Fruit fly (Drosophila melanogaster): ENCODE results near the gene tkv.

Gene tkv

dm6 chr2L:5298978-5299627 lies 27.9 kb upstream of the tkv start:
- TF ChIP-seq psq (optimal IDR thresholded peaks at IDR 0.05) (no peak), EcR (GFP tag; optimal IDR thresholded peaks at IDR 0.05) (peak in 1 of 2 experiments; percentile 75), CG8478 (optimal IDR thresholded peaks at IDR 0.05) (peak; percentile 32)

DNA sequence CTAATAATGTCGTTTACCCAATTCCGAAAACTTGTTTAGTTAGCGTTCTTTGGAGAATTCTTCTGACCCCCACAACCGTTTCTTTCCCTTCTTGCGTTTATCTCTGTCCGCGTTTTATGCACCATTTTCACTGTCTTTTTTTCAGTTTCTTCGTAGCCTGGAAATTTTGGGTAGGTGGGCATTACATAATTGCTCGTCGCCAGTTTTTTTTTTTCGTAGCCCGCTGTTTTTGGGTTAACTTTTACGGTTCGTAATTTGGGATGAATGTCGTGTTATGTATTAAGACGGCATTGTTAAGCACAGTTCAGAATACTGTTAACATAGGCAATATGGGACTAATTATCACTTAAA lies 26.8 kb upstream of the tkv start:
- TF ChIP-seq usp (GFP tag; optimal IDR thresholded peaks at IDR 0.05) (no peak), Dll (optimal IDR thresholded peaks at IDR 0.05) (no peak), CG8478 (optimal IDR thresholded peaks at IDR 0.05) (no peak), pan (optimal IDR thresholded peaks at IDR 0.05) (no peak), psq (optimal IDR thresholded peaks at IDR 0.05) (no peak), EcR (GFP tag; optimal IDR thresholded peaks at IDR 0.05) (no peak)

DNA sequence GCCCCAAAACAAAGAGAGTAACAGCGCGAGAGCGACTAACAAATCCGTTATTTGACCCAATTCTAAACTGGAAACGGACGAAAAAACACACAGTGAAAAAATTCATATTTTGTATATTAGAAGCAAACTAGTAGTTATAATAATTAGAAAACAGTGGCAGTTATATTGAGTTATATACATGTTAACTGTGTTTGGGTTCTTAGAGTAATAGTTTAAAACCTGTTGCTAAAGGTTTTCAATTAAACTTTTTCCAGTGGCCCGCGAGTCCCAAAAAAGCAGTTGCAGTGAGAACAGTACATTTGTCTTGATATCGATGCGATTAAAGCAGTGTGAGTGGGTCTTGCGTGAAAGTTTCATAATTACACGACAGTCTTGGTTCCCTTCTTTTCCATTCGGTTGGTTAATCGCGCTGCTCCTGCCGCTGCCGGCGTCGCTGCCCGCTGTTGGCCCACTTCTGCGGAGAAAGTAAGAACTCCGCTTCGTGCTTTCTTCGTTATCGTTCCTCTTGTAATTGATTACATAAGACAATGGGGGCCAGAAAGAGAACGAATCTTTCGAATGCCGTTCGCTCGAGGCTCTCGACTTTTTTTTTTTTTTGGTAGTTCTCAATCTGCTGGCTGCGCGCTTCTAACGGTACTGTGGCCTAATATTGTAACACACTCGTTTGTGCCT lies 26.2 kb upstream of the tkv start:
- TF ChIP-seq pan (optimal IDR thresholded peaks at IDR 0.05) (no peak), CG8478 (optimal IDR thresholded peaks at IDR 0.05) (no peak), EcR (GFP tag; optimal IDR thresholded peaks at IDR 0.05) (no peak), usp (GFP tag; optimal IDR thresholded peaks at IDR 0.05) (no peak), Dll (optimal IDR thresholded peaks at IDR 0.05) (no peak)

DNA sequence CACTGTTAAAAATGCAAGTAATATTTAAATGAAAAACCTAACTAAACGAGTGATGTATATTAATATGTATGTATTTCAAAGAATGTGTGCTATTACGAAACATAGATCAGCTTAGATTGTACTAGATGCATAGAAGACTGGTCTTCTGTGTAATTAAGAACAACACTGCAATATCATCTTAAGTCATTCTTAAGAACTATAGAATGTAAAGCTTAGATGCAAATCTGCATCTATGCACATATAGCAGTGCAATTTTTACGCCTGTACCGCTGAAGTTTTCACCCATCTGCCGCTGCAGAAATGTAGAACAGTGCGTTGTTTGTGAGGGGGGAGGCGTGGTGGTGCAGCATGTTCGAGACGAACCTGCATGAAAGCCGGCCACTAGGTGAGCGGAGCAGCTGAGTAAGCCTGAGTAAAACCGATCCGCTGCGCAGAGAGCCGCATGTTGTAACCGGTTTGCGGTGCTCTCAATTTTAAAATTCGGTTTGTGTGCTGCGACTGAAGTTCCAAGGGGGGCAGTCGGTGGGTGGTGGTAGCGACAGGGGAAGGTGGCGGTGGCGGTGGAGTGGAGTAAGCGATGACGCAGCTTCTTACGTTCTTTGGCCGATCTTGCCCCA lies 25.6 kb upstream of the tkv start:
- TF ChIP-seq psq (optimal IDR thresholded peaks at IDR 0.05) (no peak), Dll (optimal IDR thresholded peaks at IDR 0.05) (peak; percentile 82), EcR (GFP tag; optimal IDR thresholded peaks at IDR 0.05) (peak in 1 of 2 experiments; percentile 25), CG8478 (optimal IDR thresholded peaks at IDR 0.05) (no peak), usp (GFP tag; optimal IDR thresholded peaks at IDR 0.05) (no peak), pan (optimal IDR thresholded peaks at IDR 0.05) (no peak)

DNA sequence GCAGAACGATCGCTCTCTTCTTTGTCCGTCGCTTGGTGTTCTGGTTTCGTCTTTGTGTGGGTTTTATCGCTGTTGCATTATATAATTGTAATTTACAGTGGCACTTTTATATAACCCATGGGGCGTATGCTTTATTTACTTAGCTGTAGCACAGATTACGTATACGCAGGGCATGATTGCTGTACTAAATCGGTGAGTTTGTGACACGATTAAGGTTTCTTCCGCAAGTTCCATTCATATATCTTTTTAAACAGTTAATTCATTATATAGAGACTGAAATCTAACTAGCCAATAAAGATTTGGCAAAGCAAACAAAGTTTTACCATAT lies 24.0 kb upstream of the tkv start:
- TF ChIP-seq psq (optimal IDR thresholded peaks at IDR 0.05) (no peak), Dll (optimal IDR thresholded peaks at IDR 0.05) (no peak), CG8478 (optimal IDR thresholded peaks at IDR 0.05) (no peak), usp (GFP tag; optimal IDR thresholded peaks at IDR 0.05) (no peak), EcR (GFP tag; optimal IDR thresholded peaks at IDR 0.05) (no peak), pan (optimal IDR thresholded peaks at IDR 0.05) (no peak)

DNA sequence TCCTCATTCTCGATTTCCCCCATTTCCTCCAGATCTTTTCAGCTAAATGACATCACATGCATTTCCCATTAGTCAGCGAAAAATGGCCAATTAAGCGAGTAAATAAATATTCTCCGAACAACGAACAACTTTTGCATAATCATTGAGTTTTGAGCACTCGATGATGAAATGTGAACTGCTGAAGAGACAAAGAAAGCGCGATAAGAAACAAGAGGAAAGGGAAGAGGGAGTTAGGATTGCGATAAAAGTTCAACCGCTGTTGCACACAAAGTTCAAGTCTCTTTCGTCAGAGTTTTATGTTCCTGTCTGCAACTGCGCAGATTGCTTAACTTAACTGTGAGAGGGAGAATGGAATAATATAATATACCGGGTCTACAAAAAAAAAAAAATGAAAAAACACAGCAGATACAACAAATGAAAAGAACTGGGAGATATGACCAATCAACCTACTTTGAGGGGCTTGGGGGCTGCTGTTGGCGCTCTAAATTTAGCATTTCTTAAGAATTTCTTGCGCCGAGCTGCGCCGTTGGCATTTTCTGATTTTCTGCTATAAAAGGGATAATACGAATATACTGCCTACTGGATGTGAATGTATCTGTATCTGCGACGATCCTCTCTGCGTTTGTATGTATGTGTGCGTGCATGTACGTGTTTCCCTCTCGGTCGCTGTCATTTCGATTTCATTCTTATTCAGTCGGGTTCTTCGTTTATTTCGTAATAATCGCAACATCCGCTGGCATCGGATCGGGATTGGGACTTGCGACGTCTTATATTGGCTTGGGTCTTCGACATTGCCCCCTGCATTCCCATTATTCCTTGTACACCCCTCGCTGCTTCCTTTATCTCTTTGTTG lies 23.4 kb upstream of the tkv start:
- TF ChIP-seq usp (GFP tag; optimal IDR thresholded peaks at IDR 0.05) = no peak
- peak; percentile 72 to 75 for TF ChIP-seq EcR (GFP tag; optimal IDR thresholded peaks at IDR 0.05)

dm6 chr2L:5292977-5293513 lies 21.9 kb upstream of the tkv start:
- TF ChIP-seq usp (GFP tag; optimal IDR thresholded peaks at IDR 0.05) = no peak
- TF ChIP-seq EcR (GFP tag; optimal IDR thresholded peaks at IDR 0.05) = peak; percentile 99 to 100
- TF ChIP-seq Dll (optimal IDR thresholded peaks at IDR 0.05) = peak; percentile 75
- no peak for TF ChIP-seq pan (optimal IDR thresholded peaks at IDR 0.05)
- TF ChIP-seq psq (optimal IDR thresholded peaks at IDR 0.05) = no peak
- peak; percentile 26 for TF ChIP-seq CG8478 (optimal IDR thresholded peaks at IDR 0.05)

DNA sequence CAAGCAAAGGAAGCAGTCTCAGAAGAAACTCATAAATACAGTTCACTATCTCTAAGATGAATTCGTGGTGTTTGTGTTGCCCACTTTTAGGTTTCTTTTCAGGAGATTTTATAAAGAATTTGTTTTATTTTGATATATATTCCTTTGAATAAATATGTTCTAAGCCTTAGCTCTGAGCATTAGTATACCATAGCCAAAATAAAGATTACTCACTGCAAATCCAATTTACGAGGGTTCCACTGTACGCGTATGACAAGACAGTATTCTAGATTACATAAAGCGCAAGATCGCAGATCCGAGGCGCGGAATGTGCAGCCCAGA lies 21.4 kb upstream of the tkv start:
- no peak for TF ChIP-seq EcR (GFP tag; optimal IDR thresholded peaks at IDR 0.05)
- TF ChIP-seq usp (GFP tag; optimal IDR thresholded peaks at IDR 0.05) = no peak
- no peak for TF ChIP-seq CG8478 (optimal IDR thresholded peaks at IDR 0.05)
- no peak for TF ChIP-seq Dll (optimal IDR thresholded peaks at IDR 0.05)
- no peak for TF ChIP-seq pan (optimal IDR thresholded peaks at IDR 0.05)
- no peak for TF ChIP-seq psq (optimal IDR thresholded peaks at IDR 0.05)

DNA sequence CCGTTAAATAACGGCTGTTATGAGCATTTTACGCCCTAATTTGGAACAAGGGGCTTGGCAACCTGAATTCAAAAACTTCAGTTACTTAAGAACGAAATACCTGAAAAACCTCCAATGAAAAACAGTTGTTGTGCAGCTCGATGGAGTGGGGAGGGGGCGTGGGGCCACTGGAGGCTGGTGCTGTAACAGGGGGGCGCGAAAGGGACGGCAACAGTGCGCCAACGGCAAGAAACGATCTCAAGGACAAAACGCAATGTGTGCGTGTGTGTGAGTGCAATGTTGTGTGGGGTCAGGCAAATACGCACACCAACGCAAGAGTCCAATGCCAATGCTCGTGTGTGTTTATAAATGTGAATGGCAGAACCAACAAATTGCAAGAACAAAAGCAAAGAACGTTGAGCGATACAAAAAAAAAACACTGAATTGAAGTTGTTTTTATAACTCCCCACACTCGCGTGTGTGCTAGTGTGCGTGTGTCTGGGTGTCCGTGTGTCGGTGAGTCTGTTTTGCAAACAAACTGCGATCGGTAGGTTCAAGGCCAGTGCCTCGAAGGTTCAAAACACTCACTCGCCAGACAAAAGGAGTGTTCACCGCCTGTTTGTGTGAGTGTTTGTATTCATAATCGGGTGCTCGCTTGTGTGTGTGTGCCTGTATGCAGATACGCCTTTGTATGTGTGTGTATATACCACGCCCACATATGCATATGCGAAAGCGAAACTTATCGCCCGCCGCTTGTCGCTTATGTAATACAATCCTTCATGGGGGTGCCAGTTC lies 20.9 kb upstream of the tkv start:
- no peak for TF ChIP-seq psq (optimal IDR thresholded peaks at IDR 0.05)
- no peak for TF ChIP-seq usp (GFP tag; optimal IDR thresholded peaks at IDR 0.05)
- peak; percentile 79 to 93 for TF ChIP-seq EcR (GFP tag; optimal IDR thresholded peaks at IDR 0.05)
- peak; percentile 31 for TF ChIP-seq Dll (optimal IDR thresholded peaks at IDR 0.05)
- TF ChIP-seq pan (optimal IDR thresholded peaks at IDR 0.05) = no peak
- TF ChIP-seq CG8478 (optimal IDR thresholded peaks at IDR 0.05) = peak; percentile 50

- TF ChIP-seq EcR (GFP tag; optimal IDR thresholded peaks at IDR 0.05) (peak in 1 of 2 experiments; percentile 29), CG8478 (optimal IDR thresholded peaks at IDR 0.05) (no peak), Dll (optimal IDR thresholded peaks at IDR 0.05) (no peak), psq (optimal IDR thresholded peaks at IDR 0.05) (no peak), pan (optimal IDR thresholded peaks at IDR 0.05) (no peak), usp (GFP tag; optimal IDR thresholded peaks at IDR 0.05) (no peak)
Measured at dm6 chr2L:5291195-5291594, 20.0 kb upstream of the tkv start.

- no peak for TF ChIP-seq psq (optimal IDR thresholded peaks at IDR 0.05)
- TF ChIP-seq usp (GFP tag; optimal IDR thresholded peaks at IDR 0.05) = no peak
- TF ChIP-seq EcR (GFP tag; optimal IDR thresholded peaks at IDR 0.05) = no peak
- TF ChIP-seq Dll (optimal IDR thresholded peaks at IDR 0.05) = no peak
- TF ChIP-seq pan (optimal IDR thresholded peaks at IDR 0.05) = no peak
- TF ChIP-seq CG8478 (optimal IDR thresholded peaks at IDR 0.05) = no peak
Measured at dm6 chr2L:5290530-5290929, 19.3 kb upstream of the tkv start.
